Worm (Caenorhabditis elegans) whole organism, mixed stage, embryonic: ENCODE data around the gene srt-17.

Experiments used
- M03D4.4 ChIP-seq: sonication (generic microtip); optimal IDR thresholded peaks from 2 replicates; lab custom pipeline; 2017; ENCODE audit warnings: mild to moderate bottlenecking, missing genetic modification characterization, missing compliant biosample characterization
- bed-3 ChIP-seq: fragments of 200-800 bp; sonication (Bioruptor generic); optimal IDR thresholded peaks from 3 replicates; lab custom pipeline; 2018; ENCODE audit warnings: mild to moderate bottlenecking, missing genetic modification characterization, moderate library complexity, missing compliant biosample characterization
- blmp-1 ChIP-seq: fragments of 150-350 bp; optimal IDR thresholded peaks from 2 replicates; lab custom pipeline; 2014; ENCODE audit warnings: missing biosample characterization, missing genetic modification characterization
- ceh-39 ChIP-seq: fragments of 150-350 bp; optimal IDR thresholded peaks from 2 replicates; lab custom pipeline; 2014; ENCODE audit warnings: missing biosample characterization, missing genetic modification characterization
- ceh-43 ChIP-seq: fragments of 200-800 bp; sonication (Bioruptor generic); optimal IDR thresholded peaks from 2 replicates; lab custom pipeline; 2018; ENCODE audit warnings: mild to moderate bottlenecking, missing genetic modification characterization, moderate library complexity, missing compliant biosample characterization
- ceh-83 ChIP-seq: fragments of 200-800 bp; sonication (Bioruptor generic); optimal IDR thresholded peaks from 2 replicates; lab custom pipeline; 2018; ENCODE audit warnings: mild to moderate bottlenecking, missing genetic modification characterization, missing compliant biosample characterization
- ces-1 ChIP-seq: fragments of 150-350 bp; optimal IDR thresholded peaks from 2 replicates; lab custom pipeline; 2014; ENCODE audit warnings: missing biosample characterization, missing genetic modification reagents, missing genetic modification characterization
- cnd-1 ChIP-seq: fragments of 200-800 bp; sonication (Bioruptor generic); optimal IDR thresholded peaks from 2 replicates; lab custom pipeline; 2018; ENCODE audit warnings: mild to moderate bottlenecking, missing genetic modification characterization, missing compliant biosample characterization
- elt-1 ChIP-seq: sonication (generic microtip); optimal IDR thresholded peaks from 2 replicates; lab custom pipeline; 2017; ENCODE audit warnings: missing genetic modification characterization, mild to moderate bottlenecking, missing compliant biosample characterization, antibody characterized with exemption, moderate library complexity, borderline replicate concordance; ENCODE audit not compliant: insufficient read depth
- elt-3 ChIP-seq: fragments of 150-350 bp; optimal IDR thresholded peaks from 2 replicates; lab custom pipeline; 2014; ENCODE audit warnings: missing biosample characterization, missing genetic modification characterization
- flh-1 ChIP-seq: fragments of 200-800 bp; sonication (Bioruptor generic); optimal IDR thresholded peaks from 2 replicates; lab custom pipeline; 2018; ENCODE audit warnings: mild to moderate bottlenecking, missing genetic modification characterization, moderate library complexity, missing compliant biosample characterization
- ham-2 ChIP-seq: fragments of 200-800 bp; sonication (Bioruptor generic); optimal IDR thresholded peaks from 2 replicates; lab custom pipeline; 2018; ENCODE audit warnings: mild to moderate bottlenecking, missing genetic modification characterization, missing compliant biosample characterization
- hlh-1 ChIP-seq: fragments of 150-350 bp; optimal IDR thresholded peaks from 2 replicates; lab custom pipeline; 2014; ENCODE audit warnings: missing biosample characterization, missing genetic modification reagents, missing genetic modification characterization
- lin-13 ChIP-seq: fragments of 150-350 bp; optimal IDR thresholded peaks from 2 replicates; lab custom pipeline; 2014; ENCODE audit warnings: missing biosample characterization, missing genetic modification characterization
- lin-32 ChIP-seq: fragments of 200-800 bp; sonication (Bioruptor generic); optimal IDR thresholded peaks from 2 replicates; lab custom pipeline; 2018; ENCODE audit warnings: mild to moderate bottlenecking, missing genetic modification characterization, missing compliant biosample characterization
- lsy-2 ChIP-seq: fragments of 150-350 bp; optimal IDR thresholded peaks from 2 replicates; lab custom pipeline; 2014; ENCODE audit warnings: missing biosample characterization, missing genetic modification characterization
- mab-5 ChIP-seq: fragments of 150-350 bp; optimal IDR thresholded peaks from 2 replicates; lab custom pipeline; 2014; ENCODE audit warnings: missing biosample characterization, missing genetic modification characterization
- mep-1 ChIP-seq: fragments of 150-350 bp; optimal IDR thresholded peaks from 2 replicates; lab custom pipeline; 2017; ENCODE audit warnings: missing biosample characterization, missing genetic modification reagents, missing genetic modification characterization, inconsistent platforms
- mls-2 ChIP-seq: sonication (generic microtip); optimal IDR thresholded peaks from 2 replicates; lab custom pipeline; 2016; ENCODE audit warnings: mild to moderate bottlenecking, missing genetic modification characterization, moderate library complexity, missing compliant biosample characterization
- nhr-12 ChIP-seq: fragments of 150-350 bp; optimal IDR thresholded peaks from 2 replicates; lab custom pipeline; 2014; ENCODE audit warnings: missing biosample characterization, missing genetic modification characterization
- nhr-2 ChIP-seq: fragments of 150-350 bp; optimal IDR thresholded peaks from 2 replicates; lab custom pipeline; 2014; ENCODE audit warnings: missing biosample characterization, missing genetic modification characterization
- nhr-237 ChIP-seq: fragments of 150-350 bp; optimal IDR thresholded peaks from 2 replicates; lab custom pipeline; 2014; ENCODE audit warnings: missing biosample characterization, missing genetic modification characterization
- nhr-28 ChIP-seq: fragments of 150-350 bp; optimal IDR thresholded peaks from 2 replicates; lab custom pipeline; 2014; ENCODE audit warnings: missing biosample characterization, missing genetic modification characterization
- nhr-76 ChIP-seq: sonication (generic microtip); optimal IDR thresholded peaks from 2 replicates; lab custom pipeline; 2017; ENCODE audit warnings: missing biosample characterization, missing genetic modification characterization
- pha-4 ChIP-seq: fragments of 150-350 bp; optimal IDR thresholded peaks from 2 replicates; lab custom pipeline; 2018; ENCODE audit warnings: missing biosample characterization, missing genetic modification reagents, missing genetic modification characterization
- sem-2 ChIP-seq: fragments of 200-800 bp; sonication (Bioruptor generic); optimal IDR thresholded peaks from 2 replicates; lab custom pipeline; 2018; ENCODE audit warnings: mild to moderate bottlenecking, missing genetic modification characterization, missing compliant biosample characterization
- snpc-4 ChIP-seq: fragments of 150-350 bp; optimal IDR thresholded peaks from 2 replicates; lab custom pipeline; 2014; ENCODE audit warnings: missing biosample characterization, missing genetic modification characterization
- unc-120 ChIP-seq: sonication (generic microtip); optimal IDR thresholded peaks from 2 replicates; lab custom pipeline; 2017; ENCODE audit warnings: missing genetic modification characterization, missing compliant biosample characterization; ENCODE audit not compliant: poor library complexity, severe bottlenecking
- unc-39 ChIP-seq: fragments of 150-350 bp; optimal IDR thresholded peaks from 2 replicates; lab custom pipeline; 2014; ENCODE audit warnings: missing biosample characterization, missing genetic modification characterization
- unc-62 ChIP-seq: fragments of 150-350 bp; optimal IDR thresholded peaks from 2 replicates; lab custom pipeline; 2014; ENCODE audit warnings: missing biosample characterization, missing genetic modification reagents, missing genetic modification characterization
- zip-8 ChIP-seq: fragments of 150-350 bp; optimal IDR thresholded peaks from 2 replicates; lab custom pipeline; 2014; ENCODE audit warnings: missing biosample characterization, missing genetic modification characterization
- ztf-11 ChIP-seq: fragments of 150-350 bp; optimal IDR thresholded peaks from 2 replicates; lab custom pipeline; 2014; ENCODE audit warnings: missing biosample characterization, missing genetic modification characterization

The srt-17 gene

DNA sequence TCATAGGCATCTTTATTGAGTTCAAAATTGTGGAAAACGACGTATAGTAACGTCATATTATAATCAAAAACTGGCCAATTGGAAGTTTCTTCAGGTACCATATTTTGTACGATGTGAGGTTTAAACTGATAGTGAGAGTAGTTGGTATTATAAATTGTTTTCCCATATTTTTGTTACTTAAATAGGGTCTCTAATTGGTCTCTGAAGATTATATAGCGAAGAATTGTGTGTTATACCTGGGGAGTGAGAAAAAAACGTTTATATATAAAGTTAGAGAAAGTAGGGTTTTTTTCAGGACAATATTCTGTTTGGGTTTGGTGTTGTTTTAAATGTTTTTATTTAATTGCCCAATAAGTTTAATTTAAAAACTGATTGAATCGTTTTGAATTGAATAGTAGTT is at the start of gene srt-17:
TSS of gene srt-17 (minus strand) at position 101 of the 400 bp plus-strand sequence.
- no peak for TF ChIP-seq snpc-4 (tag; lab: Kevin White, UChicago)
- TF ChIP-seq ceh-39 (tag; lab: Kevin White, UChicago), result no peak
- TF ChIP-seq lin-13 (tag; lab: Kevin White, UChicago), result no peak
- no peak for TF ChIP-seq mls-2
- TF ChIP-seq flh-1 (GFP tag; lab: Kevin White, UChicago), result no peak
- TF ChIP-seq sem-2, result no peak
- no peak for TF ChIP-seq hlh-1
- no peak for TF ChIP-seq unc-120
- no peak for TF ChIP-seq zip-8
- no peak for TF ChIP-seq nhr-28
- TF ChIP-seq nhr-76 (tag; lab: Kevin White, UChicago), result no peak
- TF ChIP-seq, all 35 proteins: peak for 0

ce11 chrV:674213-674612 is 49.4 kb upstream of the srt-17 start, which contains the start of gene sru-25:
sru-25 (minus strand) TSS chrV:674313.
- TF ChIP-seq mep-1 (tag; lab: Kevin White, UChicago) (no peak), elt-1 (tag; lab: Kevin White, UChicago) (no peak), ceh-43 (no peak)

DNA sequence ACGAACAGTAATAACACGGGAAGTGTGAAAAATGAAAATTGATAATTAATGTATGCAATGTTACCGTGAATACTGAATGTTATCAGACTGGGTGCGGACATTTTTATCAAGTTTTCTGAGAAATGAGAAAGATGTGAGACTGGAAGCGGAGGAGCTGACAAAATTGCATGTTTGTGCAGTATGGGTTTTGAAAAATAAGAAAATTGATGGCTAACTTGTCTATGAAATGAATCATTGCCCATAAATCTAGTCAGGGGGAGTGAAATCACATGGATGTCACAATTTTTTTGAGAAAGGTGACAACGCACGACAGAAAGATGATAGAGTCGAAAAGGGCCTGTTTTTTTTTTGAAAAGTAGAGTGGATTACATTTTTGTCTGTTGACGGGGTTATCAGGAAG is 46.5 kb upstream of the srt-17 start, which contains the start of gene sru-24:
TSS of gene sru-24 (minus strand) at position 101 of the 400 bp plus-strand sequence.
- no peak for TF ChIP-seq ceh-83 (GFP tag; lab: Kevin White, UChicago)
- no peak for TF ChIP-seq ces-1 (GFP tag; lab: Kevin White, UChicago)
- no peak for TF ChIP-seq nhr-2 (tag; lab: Kevin White, UChicago)
- no peak for TF ChIP-seq flh-1 (GFP tag; lab: Kevin White, UChicago)

DNA sequence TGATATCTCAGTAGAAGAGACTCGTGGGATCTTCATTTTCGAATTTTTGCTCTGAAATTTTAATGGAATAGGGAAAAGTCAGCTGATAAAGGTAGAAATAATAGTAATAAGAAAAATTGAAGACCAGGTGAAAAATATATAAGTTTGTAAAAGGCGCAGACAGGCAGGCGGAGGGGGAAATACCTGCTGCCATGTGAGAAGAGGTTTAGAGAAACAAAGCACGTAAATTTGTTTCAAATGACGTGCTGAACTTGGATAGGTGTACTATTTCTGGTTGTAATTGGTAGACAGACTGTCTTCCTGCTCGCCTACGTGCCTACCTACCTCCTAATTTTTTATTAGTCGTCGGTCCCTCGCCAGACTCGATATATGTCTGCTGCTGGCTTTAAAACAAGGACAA is 42.6 kb upstream of the srt-17 start, which contains the start of gene nhr-180:
TSS of gene nhr-180 (minus strand) at position 52 of the 400 bp plus-strand sequence.
- TF ChIP-seq nhr-12 (tag; lab: Kevin White, UChicago) (no peak), ceh-43 (no peak), lin-32 (GFP tag; lab: Kevin White, UChicago) (no peak), nhr-28 (no peak), ceh-39 (tag; lab: Kevin White, UChicago) (no peak), zip-8 (no peak), M03D4.4 (tag; lab: Kevin White, UChicago) (no peak), ham-2 (no peak), flh-1 (GFP tag; lab: Kevin White, UChicago) (no peak), mls-2 (no peak), unc-62 (GFP tag; lab: Kevin White, UChicago) (no peak), bed-3 (GFP tag; lab: Kevin White, UChicago) (no peak), lin-13 (tag; lab: Kevin White, UChicago) (no peak), elt-3 (tag; lab: Kevin White, UChicago) (no peak), pha-4 (tag; lab: Kevin White, UChicago) (no peak), mab-5 (tag; lab: Kevin White, UChicago) (no peak), unc-120 (no peak)

DNA sequence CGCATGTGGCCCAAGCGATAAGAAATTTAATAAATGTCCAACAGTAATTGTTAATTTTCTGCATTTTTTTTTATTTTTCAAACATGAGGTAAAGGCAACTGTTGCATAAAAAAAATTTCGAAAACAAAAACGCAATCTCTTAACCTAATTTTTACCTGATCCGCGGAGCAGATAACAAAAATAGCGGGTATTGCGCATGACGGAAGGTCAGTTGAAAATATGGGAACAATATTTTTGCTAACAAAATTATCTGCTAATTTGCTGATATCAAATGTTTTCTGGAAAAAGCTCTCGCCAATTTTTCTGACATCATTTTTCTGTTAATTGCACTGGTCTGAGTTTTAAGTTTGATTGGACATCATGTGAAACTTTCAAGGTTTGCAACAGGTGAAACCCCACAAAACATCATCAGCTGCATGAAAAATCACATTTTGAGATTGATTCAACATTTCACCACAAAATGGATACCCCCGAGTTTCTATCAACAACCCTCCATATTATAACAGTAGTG is 39.6 kb upstream of the srt-17 start, which contains the start of the genes F31F4.11 and srh-266:
TSS of gene F31F4.11 (minus strand) at position 101 of the 511 bp plus-strand sequence.
TSS of gene srh-266 (plus strand) at position 461 of the 511 bp plus-strand sequence.
- TF ChIP-seq nhr-237, result no peak
- TF ChIP-seq blmp-1 (tag; lab: Kevin White, UChicago), result no peak
- no peak for TF ChIP-seq lsy-2 (tag; lab: Kevin White, UChicago)
- no peak for TF ChIP-seq ham-2
- TF ChIP-seq mab-5 (tag; lab: Kevin White, UChicago), result no peak
- no peak for TF ChIP-seq nhr-28
- TF ChIP-seq unc-39 (tag; lab: Kevin White, UChicago), result no peak
- TF ChIP-seq flh-1 (GFP tag; lab: Kevin White, UChicago), result no peak
- no peak for TF ChIP-seq unc-120
- TF ChIP-seq ztf-11 (tag; lab: Kevin White, UChicago), result no peak
- TF ChIP-seq hlh-1, result no peak
- no peak for TF ChIP-seq nhr-2 (tag; lab: Kevin White, UChicago)
- no peak for TF ChIP-seq nhr-12 (tag; lab: Kevin White, UChicago)
- TF ChIP-seq mep-1 (tag; lab: Kevin White, UChicago), result no peak
- no peak for TF ChIP-seq cnd-1
